Worm (Caenorhabditis elegans) whole organism, mixed stage, embryonic: ENCODE results near the gene clec-146.

Source experiments
- ceh-43 ChIP-seq: fragments of 200-800 bp; sonication (Bioruptor generic); optimal IDR thresholded peaks from 2 replicates; lab custom pipeline; 2018; ENCODE audit warnings: mild to moderate bottlenecking, missing genetic modification characterization, moderate library complexity, missing compliant biosample characterization
- ces-1 ChIP-seq: fragments of 150-350 bp; optimal IDR thresholded peaks from 2 replicates; lab custom pipeline; 2014; ENCODE audit warnings: missing biosample characterization, missing genetic modification reagents, missing genetic modification characterization
- hlh-1 ChIP-seq: fragments of 150-350 bp; optimal IDR thresholded peaks from 2 replicates; lab custom pipeline; 2014; ENCODE audit warnings: missing biosample characterization, missing genetic modification reagents, missing genetic modification characterization
- nhr-12 ChIP-seq: fragments of 150-350 bp; optimal IDR thresholded peaks from 2 replicates; lab custom pipeline; 2014; ENCODE audit warnings: missing biosample characterization, missing genetic modification characterization
- nhr-76 ChIP-seq: sonication (generic microtip); optimal IDR thresholded peaks from 2 replicates; lab custom pipeline; 2017; ENCODE audit warnings: missing biosample characterization, missing genetic modification characterization
- unc-39 ChIP-seq: fragments of 150-350 bp; optimal IDR thresholded peaks from 2 replicates; lab custom pipeline; 2014; ENCODE audit warnings: missing biosample characterization, missing genetic modification characterization
- unc-62 ChIP-seq: fragments of 150-350 bp; optimal IDR thresholded peaks from 2 replicates; lab custom pipeline; 2014; ENCODE audit warnings: missing biosample characterization, missing genetic modification reagents, missing genetic modification characterization
- zip-8 ChIP-seq: fragments of 150-350 bp; optimal IDR thresholded peaks from 2 replicates; lab custom pipeline; 2014; ENCODE audit warnings: missing biosample characterization, missing genetic modification characterization
- ztf-11 ChIP-seq: fragments of 150-350 bp; optimal IDR thresholded peaks from 2 replicates; lab custom pipeline; 2014; ENCODE audit warnings: missing biosample characterization, missing genetic modification characterization

DNA sequence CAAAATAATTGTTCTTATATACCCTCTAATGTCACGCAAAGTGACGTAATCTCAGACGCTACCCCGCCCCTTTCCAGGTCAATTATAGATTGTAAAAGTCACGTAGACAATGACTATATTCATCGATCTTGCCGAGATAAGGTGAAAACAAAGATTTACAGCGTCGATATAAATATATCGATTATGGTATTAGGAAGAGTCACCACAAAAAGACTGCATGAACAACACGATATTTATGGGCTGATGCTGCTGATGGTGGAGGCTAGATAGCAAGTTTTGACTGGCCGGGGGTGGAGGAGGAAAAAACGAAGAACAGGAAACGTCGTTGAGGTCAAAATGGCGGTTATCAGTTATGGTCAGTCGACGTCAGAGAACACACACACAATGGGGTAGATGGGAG is 45.0 kb upstream of the clec-146 start:
- TF ChIP-seq nhr-12 (tag; lab: Kevin White, UChicago) = no peak
- TF ChIP-seq zip-8 (tag; lab: Kevin White, UChicago) = no peak
- TF ChIP-seq ces-1 (GFP tag; lab: Kevin White, UChicago) = no peak
- TF ChIP-seq unc-62 (GFP tag; lab: Kevin White, UChicago) = no peak
- TF ChIP-seq hlh-1 (tag; lab: Kevin White, UChicago) = no peak
- TF ChIP-seq unc-39 (tag; lab: Kevin White, UChicago) = no peak
- TF ChIP-seq ztf-11 (tag; lab: Kevin White, UChicago) = no peak
- no peak for TF ChIP-seq ceh-43 (GFP tag; lab: Kevin White, UChicago)
- no peak for TF ChIP-seq nhr-76
